Worm (Caenorhabditis elegans) whole organism, mixed stage, embryonic: ENCODE measurements around the gene F59B2.3.

Experiments
- drap-1 ChIP-seq: fragments of 200-800 bp; sonication (Bioruptor generic); optimal IDR thresholded peaks from 3 replicates; lab custom pipeline; 2018; ENCODE audit warnings: mild to moderate bottlenecking, missing genetic modification characterization, missing compliant biosample characterization
- elt-1 ChIP-seq: sonication (generic microtip); optimal IDR thresholded peaks from 2 replicates; lab custom pipeline; 2017; ENCODE audit warnings: missing genetic modification characterization, mild to moderate bottlenecking, missing compliant biosample characterization, antibody characterized with exemption, moderate library complexity, borderline replicate concordance; ENCODE audit not compliant: insufficient read depth
- flh-1 ChIP-seq: fragments of 200-800 bp; sonication (Bioruptor generic); optimal IDR thresholded peaks from 2 replicates; lab custom pipeline; 2018; ENCODE audit warnings: mild to moderate bottlenecking, missing genetic modification characterization, moderate library complexity, missing compliant biosample characterization
- lin-13 ChIP-seq: fragments of 150-350 bp; optimal IDR thresholded peaks from 2 replicates; lab custom pipeline; 2014; ENCODE audit warnings: missing biosample characterization, missing genetic modification characterization
- mab-5 ChIP-seq: fragments of 150-350 bp; optimal IDR thresholded peaks from 2 replicates; lab custom pipeline; 2014; ENCODE audit warnings: missing biosample characterization, missing genetic modification characterization
- nhr-12 ChIP-seq: fragments of 150-350 bp; optimal IDR thresholded peaks from 2 replicates; lab custom pipeline; 2014; ENCODE audit warnings: missing biosample characterization, missing genetic modification characterization
- nhr-28 ChIP-seq: fragments of 150-350 bp; optimal IDR thresholded peaks from 2 replicates; lab custom pipeline; 2014; ENCODE audit warnings: missing biosample characterization, missing genetic modification characterization
- pha-4 ChIP-seq: fragments of 150-350 bp; optimal IDR thresholded peaks from 2 replicates; lab custom pipeline; 2018; ENCODE audit warnings: missing biosample characterization, missing genetic modification reagents, missing genetic modification characterization
- snpc-4 ChIP-seq: fragments of 150-350 bp; optimal IDR thresholded peaks from 2 replicates; lab custom pipeline; 2014; ENCODE audit warnings: missing biosample characterization, missing genetic modification characterization
- sptf-1 ChIP-seq: sonication (generic microtip); optimal IDR thresholded peaks from 2 replicates; lab custom pipeline; 2017; ENCODE audit warnings: mild to moderate bottlenecking, missing genetic modification characterization, moderate library complexity, missing compliant biosample characterization
- tbx-8 ChIP-seq: fragments of 200-800 bp; sonication (Bioruptor generic); optimal IDR thresholded peaks from 2 replicates; lab custom pipeline; 2018; ENCODE audit warnings: mild to moderate bottlenecking, missing genetic modification characterization, moderate library complexity, missing compliant biosample characterization

- TF ChIP-seq pha-4 (tag; lab: Kevin White, UChicago) = no peak
- no peak for TF ChIP-seq snpc-4 (tag; lab: Kevin White, UChicago)
- no peak for TF ChIP-seq nhr-12 (tag; lab: Kevin White, UChicago)
- no peak for TF ChIP-seq flh-1 (GFP tag; lab: Kevin White, UChicago)
- TF ChIP-seq lin-13 (tag; lab: Kevin White, UChicago) = no peak
- no peak for TF ChIP-seq drap-1 (GFP tag; lab: Kevin White, UChicago)
- no peak for TF ChIP-seq nhr-28 (tag; lab: Kevin White, UChicago)
- no peak for TF ChIP-seq elt-1 (tag; lab: Kevin White, UChicago)
- no peak for TF ChIP-seq tbx-8 (GFP tag; lab: Kevin White, UChicago)
- no peak for TF ChIP-seq sptf-1 (tag; lab: Kevin White, UChicago)
- TF ChIP-seq mab-5 = no peak
These were observed 44.0 kb downstream of the F59B2.3 start for ce11 chrIII:8955536-8955935.
